Worm (Caenorhabditis elegans): ENCODE results near the gene lgc-54.

DNA sequence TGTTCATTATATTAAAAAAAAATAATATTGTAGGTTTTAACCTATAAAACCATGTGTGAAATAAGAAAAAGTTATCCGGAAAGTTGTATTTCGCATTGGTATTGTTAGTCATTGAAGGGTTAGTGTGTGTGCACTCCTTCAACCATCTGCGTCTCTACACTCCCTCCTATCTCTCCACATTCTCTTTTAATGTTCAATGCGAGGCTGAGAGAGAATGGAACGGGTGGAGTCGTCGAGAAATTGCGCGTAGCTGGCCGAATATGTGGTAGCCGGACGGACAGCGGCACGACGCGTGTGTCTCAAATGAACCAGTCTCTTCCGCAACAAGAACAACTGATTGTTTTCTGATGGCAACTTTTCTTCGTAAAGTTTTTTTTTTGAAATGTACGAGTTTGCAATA lies 49.5 kb downstream of the lgc-54 start:
- TF ChIP-seq ama-1 (optimal IDR thresholded peaks at IDR 0.05) (no peak), nhr-12 (tag; optimal IDR thresholded peaks at IDR 0.05) (no peak), nhr-25 (tag; optimal IDR thresholded peaks at IDR 0.05) (peak; percentile 41), ceh-82 (tag; optimal IDR thresholded peaks at IDR 0.05) (no peak)
